Fruit fly (Drosophila melanogaster) whole organism: Measurements from ENCODE around the gene CG14262.

Experiments
- Dll ChIP-seq: fragments of >200 bp; optimal IDR thresholded peaks from 2 replicates; lab custom pipeline; 2017
- pan ChIP-seq: fragments of >200 bp; optimal IDR thresholded peaks from 2 replicates; lab custom pipeline; 2017
- psq ChIP-seq: fragments of >200 bp; optimal IDR thresholded peaks from 2 replicates; lab custom pipeline; 2017
- usp ChIP-seq: fragments of >200 bp; optimal IDR thresholded peaks from 2 replicates; lab custom pipeline; 2017; ENCODE audit warnings: missing biosample characterization, missing genetic modification characterization, mixed read lengths

dm6 chr3R:27240967-27241366 lies 24.3 kb downstream of the CG14262 start, which contains the start of gene CG17991:
- TF ChIP-seq pan (lab: Kevin White, UChicago) (no peak), usp (GFP tag; lab: Kevin White, UChicago) (no peak), Dll (no peak), psq (lab: Kevin White, UChicago) (no peak)
